Worm (Caenorhabditis elegans) whole organism, early embryonic: ENCODE results near the gene W06A7.4.

Experiments
- B0310.2 ChIP-seq: sonication (generic microtip); optimal IDR thresholded peaks from 2 replicates; lab custom pipeline; 2016; ENCODE audit warnings: mild to moderate bottlenecking, missing genetic modification characterization, missing compliant biosample characterization
- aly-1 ChIP-seq: sonication (generic microtip); optimal IDR thresholded peaks from 2 replicates; lab custom pipeline; 2016; ENCODE audit warnings: missing genetic modification characterization, missing compliant biosample characterization
- ama-1 ChIP-seq: fragments of 150-350 bp; optimal IDR thresholded peaks from 2 replicates; lab custom pipeline; 2014
- ceh-13 ChIP-seq: fragments of 200-800 bp; sonication (Bioruptor generic); optimal IDR thresholded peaks from 2 replicates; lab custom pipeline; 2018; ENCODE audit warnings: mild to moderate bottlenecking, missing genetic modification characterization, missing compliant biosample characterization
- ets-7 ChIP-seq: sonication (generic microtip); optimal IDR thresholded peaks from 2 replicates; lab custom pipeline; 2016; ENCODE audit warnings: missing genotype, missing genetic modification characterization, missing compliant biosample characterization
- flt-1 ChIP-seq: fragments of 200-800 bp; sonication (Bioruptor generic); IDR thresholded peaks from 2 replicates; pipeline ENCODE4 v1.3.6; 2022; ENCODE audit warnings: missing genetic modification characterization, missing compliant biosample characterization
- hmbx-1 ChIP-seq: sonication (generic microtip); optimal IDR thresholded peaks from 2 replicates; lab custom pipeline; 2016; ENCODE audit warnings: mild to moderate bottlenecking, missing genetic modification characterization, missing compliant biosample characterization
- hnd-1 ChIP-seq: sonication (generic microtip); optimal IDR thresholded peaks from 2 replicates; lab custom pipeline; 2016; ENCODE audit warnings: missing genetic modification characterization, missing compliant biosample characterization
- pes-1 ChIP-seq: fragments of 200-800 bp; sonication (Bioruptor generic); IDR thresholded peaks from 2 replicates; pipeline ENCODE4 v1.3.6; 2022; ENCODE audit warnings: missing genetic modification reagents, missing genetic modification characterization, missing compliant biosample characterization
- sea-1 ChIP-seq: fragments of 200-800 bp; sonication (Bioruptor generic); conservative IDR thresholded peaks from 2 replicates; pipeline ENCODE4 v1.3.6; 2022; ENCODE audit warnings: missing genetic modification characterization, missing compliant biosample characterization
- tbx-11 ChIP-seq: fragments of 200-800 bp; sonication (Bioruptor generic); IDR thresholded peaks from 2 replicates; pipeline ENCODE4 v1.3.6; 2022; ENCODE audit warnings: missing genetic modification characterization, missing compliant biosample characterization
- tbx-37 ChIP-seq: fragments of 200-800 bp; sonication (Bioruptor generic); conservative IDR thresholded peaks from 2 replicates; pipeline ENCODE4 v1.3.6; 2022; ENCODE audit warnings: missing genetic modification reagents, missing genetic modification characterization, missing compliant biosample characterization

- TF ChIP-seq ama-1 (lab: Kevin White, UChicago) (no peak), ceh-13 (GFP tag; lab: Kevin White, UChicago) (no peak), flt-1 (GFP tag; lab: Robert Waterston, UW) (no peak), B0310.2 (tag; lab: Kevin White, UChicago) (no peak), ets-7 (tag; lab: Kevin White, UChicago) (no peak), hnd-1 (tag; lab: Kevin White, UChicago) (no peak), pes-1 (GFP tag; lab: Robert Waterston, UW) (no peak), tbx-11 (GFP tag; lab: Robert Waterston, UW) (no peak), aly-1 (tag; lab: Kevin White, UChicago) (no peak), sea-1 (GFP tag; lab: Robert Waterston, UW) (no peak), tbx-37 (GFP tag; lab: Robert Waterston, UW) (no peak), hmbx-1 (tag; lab: Kevin White, UChicago) (no peak)
Measured at ce11 chrV:14832789-14833187, 8.6 kb downstream of the W06A7.4 start.
